Worm (Caenorhabditis elegans) whole organism, L1 larva: ENCODE data around the gene slc-30A9.

Source experiments
- F16B12.6 ChIP-seq: fragments of 150-350 bp; optimal IDR thresholded peaks from 2 replicates; lab custom pipeline; 2014; ENCODE audit warnings: missing biosample characterization, missing genetic modification characterization
- aha-1 ChIP-seq: fragments of 150-350 bp; optimal IDR thresholded peaks from 2 replicates; lab custom pipeline; 2014; ENCODE audit warnings: missing biosample characterization, missing genetic modification characterization
- ama-1 ChIP-seq: fragments of 150-350 bp; optimal IDR thresholded peaks from 2 replicates; lab custom pipeline; 2014
- ces-1 ChIP-seq: fragments of 150-350 bp; optimal IDR thresholded peaks from 2 replicates; lab custom pipeline; 2014; ENCODE audit warnings: missing biosample characterization, missing genetic modification reagents, missing genetic modification characterization
- dsc-1 ChIP-seq: sonication (generic microtip); optimal IDR thresholded peaks from 2 replicates; lab custom pipeline; 2016; ENCODE audit warnings: mild to moderate bottlenecking, missing genetic modification characterization, missing compliant biosample characterization
- efl-1 ChIP-seq, 4 experiments: fragments of 150-350 bp; optimal IDR thresholded peaks in 3 of 4; peaks in 1 of 4; 1 replicate in 1 of 4; 2 replicates in 3 of 4; lab custom pipeline; 2014; ENCODE audit warnings: missing biosample characterization in 2 of 4, missing genetic modification characterization in 2 of 4, missing genetic modification reagents in 2 of 4
- elt-3 ChIP-seq, 6 experiments: fragments of 150-350 bp in 1 of 6; sonication (generic microtip); optimal IDR thresholded peaks; 2 replicates each; lab custom pipeline; 2017 to 2018; ENCODE audit warnings: missing biosample characterization in 6 of 6, missing genetic modification characterization in 6 of 6, inconsistent platforms in 1 of 6
- ets-5 ChIP-seq: fragments of 200-800 bp; sonication (Bioruptor generic); IDR thresholded peaks from 2 replicates; pipeline ENCODE4 v1.3.6; 2022; ENCODE audit warnings: missing genetic modification characterization, missing compliant biosample characterization
- fkh-10 ChIP-seq: sonication (generic microtip); optimal IDR thresholded peaks from 2 replicates; lab custom pipeline; 2017; ENCODE audit warnings: missing biosample characterization, missing genetic modification reagents, missing genetic modification characterization
- hlh-17 ChIP-seq: fragments of 200-800 bp; sonication (Bioruptor generic); optimal IDR thresholded peaks from 2 replicates; lab custom pipeline; 2018; ENCODE audit warnings: missing genetic modification characterization, mild to moderate bottlenecking, missing compliant biosample characterization, moderate library complexity, borderline replicate concordance
- hlh-4 ChIP-seq: sonication (generic microtip); optimal IDR thresholded peaks from 2 replicates; lab custom pipeline; 2016; ENCODE audit warnings: mild to moderate bottlenecking, missing genetic modification characterization, missing compliant biosample characterization
- hpl-2 ChIP-seq: fragments of 150-350 bp; optimal IDR thresholded peaks from 2 replicates; lab custom pipeline; 2014; ENCODE audit warnings: missing biosample characterization, missing genetic modification reagents, missing genetic modification characterization
- irx-1 ChIP-seq: sonication (generic microtip); optimal IDR thresholded peaks from 2 replicates; lab custom pipeline; 2016; ENCODE audit warnings: missing genetic modification characterization, missing compliant biosample characterization
- lin-13 ChIP-seq: fragments of 150-350 bp; optimal IDR thresholded peaks from 2 replicates; lab custom pipeline; 2014; ENCODE audit warnings: missing biosample characterization, missing genetic modification reagents, missing genetic modification characterization
- lin-39 ChIP-seq: fragments of 150-350 bp; optimal IDR thresholded peaks from 2 replicates; lab custom pipeline; 2014; ENCODE audit warnings: missing biosample characterization, missing genetic modification reagents, missing genetic modification characterization
- lir-3 ChIP-seq: sonication (generic microtip); optimal IDR thresholded peaks from 2 replicates; lab custom pipeline; 2016; ENCODE audit warnings: mild to moderate bottlenecking, missing genetic modification characterization, moderate library complexity, missing compliant biosample characterization; ENCODE audit not compliant: poor library complexity
- mef-2 ChIP-seq: fragments of 150-350 bp; optimal IDR thresholded peaks from 2 replicates; lab custom pipeline; 2014; ENCODE audit warnings: missing biosample characterization, missing genetic modification characterization
- mep-1 ChIP-seq: fragments of 150-350 bp; optimal IDR thresholded peaks from 2 replicates; lab custom pipeline; 2014; ENCODE audit warnings: missing biosample characterization, missing genetic modification characterization
- nhr-19 ChIP-seq: fragments of 200-800 bp; sonication (Bioruptor generic); conservative IDR thresholded peaks from 2 replicates; pipeline ENCODE4 v1.3.6; 2022; ENCODE audit warnings: missing genetic modification characterization, missing compliant biosample characterization
- nhr-28 ChIP-seq: fragments of 150-350 bp; optimal IDR thresholded peaks from 2 replicates; lab custom pipeline; 2014; ENCODE audit warnings: missing biosample characterization, missing genetic modification characterization
- nhr-76 ChIP-seq: sonication (generic microtip); optimal IDR thresholded peaks from 2 replicates; lab custom pipeline; 2017; ENCODE audit warnings: missing biosample characterization, missing genetic modification characterization
- nhr-77 ChIP-seq: fragments of 150-350 bp; optimal IDR thresholded peaks from 2 replicates; lab custom pipeline; 2014; ENCODE audit warnings: missing biosample characterization, missing genetic modification characterization
- nhr-84 ChIP-seq: sonication (generic microtip); optimal IDR thresholded peaks from 2 replicates; lab custom pipeline; 2017; ENCODE audit warnings: missing biosample characterization, missing genetic modification characterization
- nhr-85 ChIP-seq: sonication (generic microtip); peaks from one replicate; lab custom pipeline; 2016; ENCODE audit warnings: missing genetic modification characterization, inconsistent platforms, missing compliant biosample characterization
- pqm-1 ChIP-seq: sonication (generic microtip); optimal IDR thresholded peaks from 3 replicates; lab custom pipeline; 2017; ENCODE audit warnings: missing biosample characterization, missing genetic modification characterization
- snpc-4 ChIP-seq: fragments of 150-350 bp; optimal IDR thresholded peaks from 2 replicates; lab custom pipeline; 2014; ENCODE audit warnings: missing biosample characterization, missing genetic modification characterization
- snu-23 ChIP-seq: sonication (generic microtip); optimal IDR thresholded peaks from 2 replicates; lab custom pipeline; 2016; ENCODE audit warnings: missing genetic modification characterization, missing compliant biosample characterization
- sup-37 ChIP-seq: fragments of 200-800 bp; sonication (Bioruptor generic); optimal IDR thresholded peaks from 2 replicates; lab custom pipeline; 2018; ENCODE audit warnings: mild to moderate bottlenecking, missing genetic modification characterization, missing compliant biosample characterization
- swsn-7 ChIP-seq: sonication (generic microtip); optimal IDR thresholded peaks from 2 replicates; lab custom pipeline; 2016; ENCODE audit warnings: missing genetic modification characterization, missing compliant biosample characterization
- unc-130 ChIP-seq: fragments of 150-350 bp; optimal IDR thresholded peaks from 2 replicates; lab custom pipeline; 2017; ENCODE audit warnings: missing biosample characterization, missing genetic modification characterization, inconsistent platforms
- unc-62 ChIP-seq: fragments of 150-350 bp; optimal IDR thresholded peaks from 2 replicates; lab custom pipeline; 2014; ENCODE audit warnings: missing biosample characterization, missing genetic modification reagents, missing genetic modification characterization
- vab-15 ChIP-seq: sonication (generic microtip); optimal IDR thresholded peaks from 2 replicates; lab custom pipeline; 2017; ENCODE audit warnings: missing genotype, mild to moderate bottlenecking, missing genetic modification characterization, missing compliant biosample characterization
- zip-4 ChIP-seq: fragments of 200-800 bp; sonication (Bioruptor generic); optimal IDR thresholded peaks from 2 replicates; lab custom pipeline; 2018; ENCODE audit warnings: mild to moderate bottlenecking, missing genetic modification characterization, moderate library complexity, missing compliant biosample characterization
- ztf-11 ChIP-seq, 2 experiments: sonication (generic microtip); optimal IDR thresholded peaks; 2 replicates each; lab custom pipeline; 2016 to 2017; ENCODE audit warnings: missing genetic modification characterization in 2 of 2, missing biosample characterization in 1 of 2, missing compliant biosample characterization in 1 of 2
- ztf-4 ChIP-seq: fragments of 150-350 bp; optimal IDR thresholded peaks from 2 replicates; lab custom pipeline; 2014; ENCODE audit warnings: missing biosample characterization, missing genetic modification characterization

Gene slc-30A9

ce11 chrIII:2724992-2725220, 26.3 kb upstream of the slc-30A9 start, which contains the start of gene Y71H2AM.11:
Gene Y71H2AM.11, minus strand, starts transcription at chrIII:2725092.
- no peak for TF ChIP-seq pqm-1 (tag; lab: Kevin White, UChicago)
- TF ChIP-seq lin-13 (GFP tag; lab: Kevin White, UChicago) = no peak
- no peak for TF ChIP-seq lin-39 (tag; lab: Kevin White, UChicago)
- no peak for TF ChIP-seq hlh-4 (tag; lab: Kevin White, UChicago)
- no peak for TF ChIP-seq ztf-11 (tag; optimal IDR thresholded peaks at IDR 0.05; lab: Kevin White, UChicago)
- no peak for TF ChIP-seq zip-4 (GFP tag; lab: Kevin White, UChicago)
- TF ChIP-seq ztf-4 (tag; lab: Kevin White, UChicago) = no peak
- no peak for TF ChIP-seq nhr-76 (tag; lab: Kevin White, UChicago)
- TF ChIP-seq aha-1 = no peak
- TF ChIP-seq nhr-85 (tag; lab: Kevin White, UChicago) = no peak
- no peak for TF ChIP-seq ces-1
- TF ChIP-seq lir-3 = no peak
- TF ChIP-seq irx-1 (tag; lab: Kevin White, UChicago) = no peak
- TF ChIP-seq nhr-77 (tag; lab: Kevin White, UChicago) = no peak
- no peak for TF ChIP-seq efl-1 (optimal IDR thresholded peaks at IDR 0.05; lab: Kevin White, UChicago)
- no peak for TF ChIP-seq efl-1 (GFP tag; optimal IDR thresholded peaks at IDR 0.05 in 1 of 2; lab: Kevin White, UChicago)

ce11 chrIII:2716514-2716913, 17.9 kb upstream of the slc-30A9 start, which contains the start of gene tmem-132:
Gene tmem-132, minus strand, starts transcription at chrIII:2716614.
- TF ChIP-seq dsc-1 (no peak), mep-1 (tag; lab: Kevin White, UChicago) (no peak), hlh-4 (tag; lab: Kevin White, UChicago) (no peak), vab-15 (tag; lab: Kevin White, UChicago) (no peak), elt-3 (tag; optimal IDR thresholded peaks at IDR 0.05; lab: Kevin White, UChicago) (no peak), hpl-2 (no peak), unc-62 (GFP tag; lab: Kevin White, UChicago) (no peak), ets-5 (GFP tag; lab: Robert Waterston, UW) (no peak), irx-1 (tag; lab: Kevin White, UChicago) (no peak), F16B12.6 (tag; lab: Kevin White, UChicago) (no peak), nhr-76 (tag; lab: Kevin White, UChicago) (no peak), ama-1 (lab: Kevin White, UChicago) (no peak), ces-1 (no peak), lin-13 (GFP tag; lab: Kevin White, UChicago) (no peak), nhr-28 (tag; lab: Kevin White, UChicago) (no peak), snpc-4 (tag; lab: Kevin White, UChicago) (no peak), hlh-17 (GFP tag; lab: Kevin White, UChicago) (no peak), snu-23 (GFP tag; lab: Kevin White, UChicago) (no peak), nhr-84 (no peak)

ce11 chrIII:2711527-2711926, 12.9 kb upstream of the slc-30A9 start:
- TF ChIP-seq lin-13 (GFP tag; lab: Kevin White, UChicago) = no peak

- TF ChIP-seq fkh-10 (GFP tag; lab: Kevin White, UChicago) = no peak
- TF ChIP-seq sup-37 (GFP tag; lab: Kevin White, UChicago) = no peak
- no peak for TF ChIP-seq unc-130 (tag; lab: Kevin White, UChicago)
- no peak for TF ChIP-seq swsn-7 (tag; lab: Kevin White, UChicago)
- no peak for TF ChIP-seq mef-2 (tag; lab: Kevin White, UChicago)
- no peak for TF ChIP-seq nhr-19 (GFP tag; lab: Robert Waterston, UW)
- TF ChIP-seq, all 84 proteins: peak for 0
These were observed 11.6 kb upstream of the slc-30A9 start for ce11 chrIII:2710211-2710610.

ce11 chrIII:2700637-2701036, 2.0 kb upstream of the slc-30A9 start, which contains the start of gene set-27:
Gene set-27, plus strand, starts transcription at chrIII:2700937.
- TF ChIP-seq zip-4 (GFP tag; lab: Kevin White, UChicago) (no peak), efl-1 (optimal IDR thresholded peaks at IDR 0.05; lab: Kevin White, UChicago) (no peak), efl-1 (GFP tag; optimal IDR thresholded peaks at IDR 0.05 in 1 of 2; lab: Kevin White, UChicago) (peak in 1 of 2 experiments; percentile 31)
- TF ChIP-seq, all 84 proteins: peak for 1
